Worm (Caenorhabditis elegans) whole organism, early embryonic: ENCODE results near the gene F23F1.6.

Experiments used
- aly-1 ChIP-seq: sonication (generic microtip); optimal IDR thresholded peaks from 2 replicates; lab custom pipeline; 2016; ENCODE audit warnings: missing genetic modification characterization, missing compliant biosample characterization
- ama-1 ChIP-seq: fragments of 150-350 bp; optimal IDR thresholded peaks from 2 replicates; lab custom pipeline; 2014
- ets-7 ChIP-seq: sonication (generic microtip); optimal IDR thresholded peaks from 2 replicates; lab custom pipeline; 2016; ENCODE audit warnings: missing genotype, missing genetic modification characterization, missing compliant biosample characterization
- flt-1 ChIP-seq: fragments of 200-800 bp; sonication (Bioruptor generic); IDR thresholded peaks from 2 replicates; pipeline ENCODE4 v1.3.6; 2022; ENCODE audit warnings: missing genetic modification characterization, missing compliant biosample characterization
- hmg-4 ChIP-seq: fragments of 200-800 bp; sonication (Bioruptor generic); optimal IDR thresholded peaks from 2 replicates; lab custom pipeline; 2018; ENCODE audit warnings: mild to moderate bottlenecking, missing genetic modification characterization, missing compliant biosample characterization
- hnd-1 ChIP-seq: sonication (generic microtip); optimal IDR thresholded peaks from 2 replicates; lab custom pipeline; 2016; ENCODE audit warnings: missing genetic modification characterization, missing compliant biosample characterization
- pes-1 ChIP-seq: fragments of 200-800 bp; sonication (Bioruptor generic); IDR thresholded peaks from 2 replicates; pipeline ENCODE4 v1.3.6; 2022; ENCODE audit warnings: missing genetic modification reagents, missing genetic modification characterization, missing compliant biosample characterization
- tbx-11 ChIP-seq: fragments of 200-800 bp; sonication (Bioruptor generic); IDR thresholded peaks from 2 replicates; pipeline ENCODE4 v1.3.6; 2022; ENCODE audit warnings: missing genetic modification characterization, missing compliant biosample characterization

- TF ChIP-seq hnd-1 (tag; lab: Kevin White, UChicago) (no peak), ama-1 (lab: Kevin White, UChicago) (no peak), tbx-11 (no peak), aly-1 (no peak), pes-1 (no peak), ets-7 (tag; lab: Kevin White, UChicago) (no peak), flt-1 (no peak), hmg-4 (GFP tag; lab: Kevin White, UChicago) (no peak)
Observed at ce11 chrII:65484-65883, 28.4 kb upstream of the F23F1.6 start.
